Fruit fly (Drosophila melanogaster): ENCODE measurements around the gene Spn28F.

Spn28F gene

DNA sequence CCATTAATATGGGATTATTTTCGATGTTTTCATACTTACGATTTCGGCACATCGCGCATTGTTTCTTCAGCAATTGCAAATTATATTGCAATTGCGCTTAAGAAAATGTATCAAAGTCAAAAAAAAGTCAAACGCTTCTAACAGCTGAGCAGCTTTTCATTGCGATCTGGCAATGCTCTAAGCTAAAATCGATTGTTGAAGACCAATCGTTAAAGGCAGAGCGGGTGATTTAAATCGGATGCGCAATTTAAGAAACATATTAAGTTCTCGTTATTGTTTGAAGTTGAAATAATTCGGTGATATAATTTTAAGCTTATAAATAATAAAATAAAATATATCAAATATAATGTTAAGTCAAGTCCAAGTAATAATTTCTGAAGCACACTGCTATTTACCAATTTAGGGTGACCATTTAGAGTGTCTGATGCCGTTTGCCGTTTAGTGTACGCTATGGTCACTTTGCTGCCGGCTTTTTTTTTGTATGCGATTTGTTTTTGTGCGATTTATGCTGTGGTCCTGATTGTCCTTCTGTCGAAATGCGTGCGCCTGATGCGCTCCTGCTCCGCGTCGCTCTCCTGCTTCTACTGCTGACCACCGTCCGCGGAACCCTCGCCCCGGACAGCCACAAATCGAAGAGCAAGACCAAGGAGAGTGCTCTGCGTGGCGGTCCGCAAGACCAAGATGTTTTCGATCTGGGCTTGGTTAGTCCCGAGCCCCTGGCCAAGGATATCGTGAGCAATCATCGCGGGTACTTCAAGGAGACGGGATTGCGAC is 44.7 kb downstream of the Spn28F start, which contains the start of the genes CG8475 and CG8460:
Gene CG8475, minus strand, starts transcription at position 162 of the 774 bp plus-strand sequence.
Gene CG8460, plus strand, starts transcription at position 437 of the 774 bp plus-strand sequence.
- no peak for TF ChIP-seq jim (GFP tag; optimal IDR thresholded peaks at IDR 0.05)
- no peak for TF ChIP-seq tai (GFP tag; optimal IDR thresholded peaks at IDR 0.05)
- no peak for TF ChIP-seq CG32264 (GFP tag; optimal IDR thresholded peaks at IDR 0.05)
- no peak for TF ChIP-seq Abd-B (GFP tag; optimal IDR thresholded peaks at IDR 0.05)
- no peak for TF ChIP-seq CrebA (GFP tag; optimal IDR thresholded peaks at IDR 0.05; ENCODE audit: borderline replicate concordance)
- TF ChIP-seq Vsx2 (GFP tag; optimal IDR thresholded peaks at IDR 0.05; ENCODE audit: partially characterized antibody), result no peak
- no peak for TF ChIP-seq CG9705 (GFP tag; optimal IDR thresholded peaks at IDR 0.05)
- no peak for TF ChIP-seq brk (GFP tag; optimal IDR thresholded peaks at IDR 0.05)
- no peak for TF ChIP-seq Hr83 (GFP tag; optimal IDR thresholded peaks at IDR 0.05; ENCODE audit: poor library complexity, severe bottlenecking)
- no peak for TF ChIP-seq dl (GFP tag; optimal IDR thresholded peaks at IDR 0.05; ENCODE audit: insufficient read depth in 1 of 2, partially characterized antibody in 2 of 2)
- no peak for TF ChIP-seq GATAd (GFP tag; optimal IDR thresholded peaks at IDR 0.05)
- no peak for TF ChIP-seq sage (GFP tag; optimal IDR thresholded peaks at IDR 0.05)
- no peak for TF ChIP-seq rgr (GFP tag; optimal IDR thresholded peaks at IDR 0.05)
- no peak for TF ChIP-seq woc (GFP tag; optimal IDR thresholded peaks at IDR 0.05)
- TF ChIP-seq Dfd (GFP tag; optimal IDR thresholded peaks at IDR 0.05), result no peak
- no peak for TF ChIP-seq N (GFP tag; optimal IDR thresholded peaks at IDR 0.05)
- no peak for TF ChIP-seq lola (GFP tag; optimal IDR thresholded peaks at IDR 0.05)

DNA sequence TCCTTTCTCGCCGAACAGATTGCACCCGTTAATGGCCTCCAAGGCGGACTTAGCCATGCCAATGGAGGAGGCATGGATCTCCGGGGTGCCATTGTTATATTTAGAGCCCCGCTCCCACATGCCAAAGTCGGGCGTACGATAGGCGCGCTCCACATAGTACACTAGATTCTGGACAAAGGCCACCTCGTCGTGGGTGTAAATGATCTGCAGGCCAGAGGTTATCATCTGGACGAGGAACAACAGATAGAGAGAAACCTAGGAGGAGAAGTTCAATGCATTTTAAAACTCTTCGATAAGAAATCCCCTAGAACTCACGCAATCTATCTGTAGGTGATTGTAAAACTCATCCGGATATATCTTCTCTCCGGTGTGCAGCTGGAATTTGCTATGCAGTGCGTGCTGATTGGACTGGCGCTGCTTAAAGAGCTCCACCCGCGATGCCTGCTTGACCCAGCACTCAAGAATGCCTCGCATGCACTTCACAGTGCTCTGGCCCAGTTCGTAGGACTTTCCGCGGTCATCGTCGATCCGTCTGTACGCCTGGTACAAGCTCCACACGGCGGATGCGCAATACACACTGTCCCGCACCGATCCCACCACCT is 45.8 kb downstream of the Spn28F start:
- TF ChIP-seq HLH106 (tag; optimal IDR thresholded peaks at IDR 0.05) (no peak), br (GFP tag; optimal IDR thresholded peaks at IDR 0.05) (peak; percentile 15), Jra (GFP tag; optimal IDR thresholded peaks at IDR 0.05) (no peak)

DNA sequence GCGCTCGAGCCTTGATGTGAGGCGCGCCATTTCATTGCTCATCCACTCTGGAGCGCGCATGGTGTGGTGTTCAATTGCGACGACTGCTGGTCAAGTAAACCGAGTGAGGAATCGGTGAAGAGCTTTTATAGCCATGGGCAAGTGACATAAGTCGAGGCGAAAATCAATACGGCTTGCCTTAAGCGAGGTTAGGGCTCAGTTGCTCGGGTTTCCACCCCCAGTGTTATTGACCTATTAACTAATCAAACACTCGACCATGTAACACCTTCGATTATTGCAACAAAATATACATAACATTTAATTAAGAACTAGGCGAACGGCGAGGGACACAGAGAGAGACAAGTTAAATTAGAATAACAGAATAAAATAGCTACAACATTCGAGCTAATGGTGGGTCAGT is 50.9 kb downstream of the Spn28F start, which contains the start of gene CG34134:
Gene CG34134, minus strand, starts transcription at position 101 of the 400 bp plus-strand sequence.
- TF ChIP-seq OdsH (GFP tag; optimal IDR thresholded peaks at IDR 0.05) (no peak), N (GFP tag; optimal IDR thresholded peaks at IDR 0.05) (no peak), sage (GFP tag; optimal IDR thresholded peaks at IDR 0.05) (no peak), Hnf4 (GFP tag; optimal IDR thresholded peaks at IDR 0.05) (no peak), CrebA (GFP tag; optimal IDR thresholded peaks at IDR 0.05; ENCODE audit: borderline replicate concordance) (no peak)
